Worm (Caenorhabditis elegans) whole organism, L3 larva: ENCODE measurements around the gene str-106.

ENCODE experiments used
- ceh-16 ChIP-seq: sonication (generic microtip); optimal IDR thresholded peaks from 2 replicates; lab custom pipeline; 2017; ENCODE audit warnings: missing biosample characterization, missing genetic modification characterization
- eor-1 ChIP-seq, 2 experiments: fragments of 150-350 bp; optimal IDR thresholded peaks; 2 replicates each; lab custom pipeline; 2014 to 2018; ENCODE audit warnings: missing biosample characterization in 2 of 2, missing genetic modification characterization in 2 of 2
- lin-39 ChIP-seq: fragments of 150-350 bp; optimal IDR thresholded peaks from 2 replicates; lab custom pipeline; 2018; ENCODE audit warnings: missing biosample characterization, missing genetic modification reagents, missing genetic modification characterization
- nfya-1 ChIP-seq: sonication (generic microtip); optimal IDR thresholded peaks from 2 replicates; lab custom pipeline; 2017; ENCODE audit warnings: missing genetic modification characterization, mild to moderate bottlenecking, missing compliant biosample characterization, antibody characterized with exemption, moderate library complexity; ENCODE audit not compliant: insufficient read depth
- nhr-237 ChIP-seq: fragments of 150-350 bp; optimal IDR thresholded peaks from 2 replicates; lab custom pipeline; 2014; ENCODE audit warnings: missing biosample characterization, missing genetic modification characterization
- nhr-76 ChIP-seq: fragments of 150-350 bp; sonication (generic microtip); optimal IDR thresholded peaks from 5 replicates; lab custom pipeline; 2014; ENCODE audit warnings: missing biosample characterization, missing genetic modification characterization
- nhr-77 ChIP-seq: fragments of 150-350 bp; optimal IDR thresholded peaks from 2 replicates; lab custom pipeline; 2014; ENCODE audit warnings: missing biosample characterization, missing genetic modification characterization
- pha-4 ChIP-seq: fragments of 150-350 bp; optimal IDR thresholded peaks from 2 replicates; lab custom pipeline; 2014; ENCODE audit warnings: missing biosample characterization, missing genetic modification reagents, missing genetic modification characterization
- skn-1 ChIP-seq: fragments of 150-350 bp; optimal IDR thresholded peaks from 2 replicates; lab custom pipeline; 2014; ENCODE audit warnings: missing biosample characterization, missing genetic modification characterization
- snpc-4 ChIP-seq: fragments of 150-350 bp; optimal IDR thresholded peaks from 2 replicates; lab custom pipeline; 2014; ENCODE audit warnings: missing biosample characterization, missing genetic modification characterization
- tbx-2 ChIP-seq: sonication (generic microtip); optimal IDR thresholded peaks from 2 replicates; lab custom pipeline; 2016; ENCODE audit warnings: mild to moderate bottlenecking, missing genetic modification characterization, missing compliant biosample characterization
- unc-39 ChIP-seq: sonication (generic microtip); optimal IDR thresholded peaks from 4 replicates; lab custom pipeline; 2017; ENCODE audit warnings: missing biosample characterization, missing genetic modification characterization
- unc-62 ChIP-seq: fragments of 150-350 bp; sonication (generic microtip); optimal IDR thresholded peaks from 4 replicates; lab custom pipeline; 2014; ENCODE audit warnings: missing biosample characterization, missing genetic modification reagents, missing genetic modification characterization
- ztf-11 ChIP-seq: fragments of 150-350 bp; optimal IDR thresholded peaks from 2 replicates; lab custom pipeline; 2014; ENCODE audit warnings: missing biosample characterization, missing genetic modification characterization

ce11 chrV:16169026-16169425 is 11.4 kb upstream of the str-106 start, which contains the start of gene str-111:
- no peak for TF ChIP-seq ceh-16 (tag; lab: Kevin White, UChicago)
- no peak for TF ChIP-seq nhr-237 (tag; lab: Kevin White, UChicago)
- TF ChIP-seq ztf-11, result no peak
- no peak for TF ChIP-seq eor-1 (tag; optimal IDR thresholded peaks at IDR 0.05; lab: Kevin White, UChicago)
- TF ChIP-seq skn-1 (tag; lab: Kevin White, UChicago), result no peak
- no peak for TF ChIP-seq unc-62
- TF ChIP-seq snpc-4, result no peak
- no peak for TF ChIP-seq nfya-1
- TF ChIP-seq lin-39, result no peak
- TF ChIP-seq pha-4 (tag; lab: Kevin White, UChicago), result no peak
- no peak for TF ChIP-seq nhr-77 (tag; lab: Kevin White, UChicago)
- no peak for TF ChIP-seq nhr-76
- TF ChIP-seq unc-39 (tag; lab: Kevin White, UChicago), result no peak
- no peak for TF ChIP-seq tbx-2
